Worm (Caenorhabditis elegans) whole organism, L4/young adult: ENCODE measurements around the gene asm-2.

ENCODE experiments used
- W03F9.2 ChIP-seq: fragments of 150-350 bp; optimal IDR thresholded peaks from 2 replicates; lab custom pipeline; 2014; ENCODE audit warnings: missing biosample characterization, missing genetic modification characterization
- dao-5 ChIP-seq: sonication (generic microtip); optimal IDR thresholded peaks from 2 replicates; lab custom pipeline; 2016; ENCODE audit warnings: missing genotype, missing genetic modification characterization, moderate library complexity, missing compliant biosample characterization
- him-1 ChIP-seq: sonication (generic microtip); optimal IDR thresholded peaks from 2 replicates; lab custom pipeline; 2016; ENCODE audit warnings: missing genotype, missing genetic modification reagents, missing genetic modification characterization, missing compliant biosample characterization

DNA sequence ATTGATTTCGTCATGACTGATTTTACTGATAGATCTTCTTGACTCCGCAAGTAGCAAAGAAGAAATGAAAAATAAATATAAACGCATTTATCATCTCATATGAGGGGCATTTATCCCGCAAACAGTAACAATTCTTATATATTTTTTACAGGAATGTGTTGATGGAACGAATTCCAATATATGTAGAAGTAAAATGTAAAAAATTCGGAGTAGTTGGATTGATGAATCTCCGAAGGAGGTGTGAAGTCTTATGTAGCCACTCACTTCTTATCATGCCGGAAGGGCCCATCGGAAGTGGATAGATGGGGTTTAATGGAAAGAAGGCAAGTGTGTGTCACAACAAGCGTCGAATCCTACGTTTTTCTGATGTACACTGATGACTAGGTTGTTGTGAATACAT lies 13.7 kb upstream of the asm-2 start, which contains the start of gene gcy-9:
- TF ChIP-seq him-1 (tag; lab: Kevin White, UChicago): no peak
- TF ChIP-seq W03F9.2 (tag; lab: Kevin White, UChicago): no peak
- TF ChIP-seq dao-5 (tag; lab: Kevin White, UChicago): no peak
